Worm (Caenorhabditis elegans): ENCODE data around the gene Y46C8AL.11.

DNA sequence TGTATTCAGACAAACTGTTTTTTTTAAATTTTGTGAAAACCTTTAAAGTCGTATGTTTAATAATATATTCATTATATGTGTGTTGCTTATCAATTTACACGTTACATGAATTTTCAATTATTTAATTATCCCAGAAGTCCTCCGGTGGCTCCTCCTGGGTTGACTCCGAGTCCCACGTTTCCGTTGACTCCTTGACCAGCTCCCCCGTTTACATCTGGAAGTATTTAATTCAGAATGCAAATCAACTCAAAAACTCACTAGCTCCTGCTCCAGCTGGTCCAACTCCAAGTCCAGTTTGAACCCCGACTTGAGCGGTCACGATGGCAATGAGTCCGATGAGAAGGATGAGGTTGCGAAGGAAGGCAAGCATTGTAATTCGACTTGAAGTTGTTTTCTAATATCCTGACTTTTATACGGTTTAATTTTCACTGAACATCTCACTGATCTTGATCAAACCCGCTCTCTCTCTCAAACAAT lies 49.1 kb upstream of the Y46C8AL.11 start, which contains the start of gene F56D6.8:
- TF ChIP-seq somi-1 (GFP tag; optimal IDR thresholded peaks at IDR 0.05) (no peak), lsy-27 (tag; optimal IDR thresholded peaks at IDR 0.05; ENCODE audit: borderline replicate concordance, insufficient read depth) (no peak), unc-62 (GFP tag; optimal IDR thresholded peaks at IDR 0.05) (no peak), K12H6.12 (tag; optimal IDR thresholded peaks at IDR 0.05) (no peak), dpl-1 (GFP tag; optimal IDR thresholded peaks at IDR 0.05) (no peak), bed-1 (GFP tag; IDR thresholded peaks at IDR 0.05) (no peak), attf-6 (GFP tag; IDR thresholded peaks at IDR 0.05) (no peak), ceh-27 (GFP tag; optimal IDR thresholded peaks at IDR 0.05) (no peak), sea-2 (GFP tag; IDR thresholded peaks at IDR 0.05) (no peak)
